Worm (Caenorhabditis elegans) whole organism, early embryonic: Measurements from ENCODE around the gene apn-1.

Experiments used
- B0310.2 ChIP-seq: sonication (generic microtip); optimal IDR thresholded peaks from 2 replicates; lab custom pipeline; 2016; ENCODE audit warnings: mild to moderate bottlenecking, missing genetic modification characterization, missing compliant biosample characterization
- aly-1 ChIP-seq: sonication (generic microtip); optimal IDR thresholded peaks from 2 replicates; lab custom pipeline; 2016; ENCODE audit warnings: missing genetic modification characterization, missing compliant biosample characterization
- ama-1 ChIP-seq: fragments of 150-350 bp; optimal IDR thresholded peaks from 2 replicates; lab custom pipeline; 2014
- ceh-13 ChIP-seq: fragments of 200-800 bp; sonication (Bioruptor generic); optimal IDR thresholded peaks from 2 replicates; lab custom pipeline; 2018; ENCODE audit warnings: mild to moderate bottlenecking, missing genetic modification characterization, missing compliant biosample characterization
- ceh-36 ChIP-seq: sonication (generic microtip); optimal IDR thresholded peaks from 2 replicates; lab custom pipeline; 2016; ENCODE audit warnings: missing genetic modification characterization, inconsistent platforms, missing compliant biosample characterization
- ets-7 ChIP-seq: sonication (generic microtip); optimal IDR thresholded peaks from 2 replicates; lab custom pipeline; 2016; ENCODE audit warnings: missing genotype, missing genetic modification characterization, missing compliant biosample characterization
- hmbx-1 ChIP-seq: sonication (generic microtip); optimal IDR thresholded peaks from 2 replicates; lab custom pipeline; 2016; ENCODE audit warnings: mild to moderate bottlenecking, missing genetic modification characterization, missing compliant biosample characterization
- hmg-4 ChIP-seq: fragments of 200-800 bp; sonication (Bioruptor generic); optimal IDR thresholded peaks from 2 replicates; lab custom pipeline; 2018; ENCODE audit warnings: mild to moderate bottlenecking, missing genetic modification characterization, missing compliant biosample characterization
- hnd-1 ChIP-seq: sonication (generic microtip); optimal IDR thresholded peaks from 2 replicates; lab custom pipeline; 2016; ENCODE audit warnings: missing genetic modification characterization, missing compliant biosample characterization
- sea-1 ChIP-seq: fragments of 200-800 bp; sonication (Bioruptor generic); conservative IDR thresholded peaks from 2 replicates; pipeline ENCODE4 v1.3.6; 2022; ENCODE audit warnings: missing genetic modification characterization, missing compliant biosample characterization
- tbx-37 ChIP-seq: fragments of 200-800 bp; sonication (Bioruptor generic); conservative IDR thresholded peaks from 2 replicates; pipeline ENCODE4 v1.3.6; 2022; ENCODE audit warnings: missing genetic modification reagents, missing genetic modification characterization, missing compliant biosample characterization
- tra-4 ChIP-seq: sonication (generic microtip); optimal IDR thresholded peaks from 2 replicates; lab custom pipeline; 2017; ENCODE audit warnings: missing genetic modification characterization, missing compliant biosample characterization

ce11 chrII:8032657-8033056 lies 14.7 kb upstream of the apn-1 start, which contains the start of gene nrf-6:
- TF ChIP-seq ama-1 (lab: Kevin White, UChicago) (no peak), aly-1 (tag; lab: Kevin White, UChicago) (no peak), tbx-37 (GFP tag; lab: Robert Waterston, UW) (no peak), B0310.2 (tag; lab: Kevin White, UChicago) (no peak), ets-7 (tag; lab: Kevin White, UChicago) (no peak), hmbx-1 (tag; lab: Kevin White, UChicago) (no peak), ceh-36 (no peak), hnd-1 (tag; lab: Kevin White, UChicago) (no peak), ceh-13 (no peak), tra-4 (no peak), sea-1 (GFP tag; lab: Robert Waterston, UW) (no peak), hmg-4 (GFP tag; lab: Kevin White, UChicago) (no peak)
